Worm (Caenorhabditis elegans) whole organism, L1 larva: ENCODE data around the gene col-157.

Experiments used
- ama-1 ChIP-seq: fragments of 150-350 bp; optimal IDR thresholded peaks from 2 replicates; lab custom pipeline; 2014
- nhr-237 ChIP-seq: fragments of 150-350 bp; optimal IDR thresholded peaks from 2 replicates; lab custom pipeline; 2014; ENCODE audit warnings: missing biosample characterization, missing genetic modification characterization
- unc-62 ChIP-seq: fragments of 150-350 bp; optimal IDR thresholded peaks from 2 replicates; lab custom pipeline; 2014; ENCODE audit warnings: missing biosample characterization, missing genetic modification reagents, missing genetic modification characterization

- TF ChIP-seq ama-1 (lab: Kevin White, UChicago) (no peak), unc-62 (GFP tag; lab: Kevin White, UChicago) (no peak), nhr-237 (no peak)
These were observed 41.5 kb downstream of the col-157 start for ce11 chrV:11525338-11525737.
